Worm (Caenorhabditis elegans): ENCODE results near the gene ZK1307.8.

Gene ZK1307.8

DNA sequence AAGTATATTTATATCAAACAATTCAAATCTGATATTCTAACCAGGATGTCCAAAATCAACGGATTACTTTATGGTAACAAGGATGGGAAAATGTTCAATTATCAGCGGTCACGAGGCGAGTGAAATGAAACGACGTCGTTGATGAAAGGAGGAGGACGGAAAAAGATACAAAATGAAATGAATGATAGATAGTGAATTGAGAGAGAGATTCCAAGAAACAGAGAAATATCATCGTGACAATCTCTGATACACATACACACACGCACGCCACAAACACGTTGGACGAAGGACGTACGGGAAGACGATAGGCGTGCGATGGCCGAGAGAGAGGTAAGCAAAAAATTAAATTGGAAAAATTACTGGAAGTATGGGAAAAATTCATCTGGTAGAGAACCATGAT, 23.3 kb upstream of the ZK1307.8 start (continued):
- TF ChIP-seq ceh-82 (tag; optimal IDR thresholded peaks at IDR 0.05) (no peak), tra-1 (GFP tag; IDR thresholded peaks at IDR 0.05) (0 out of 2 replicates have a peak, but pooled peaks have one; percentile 10), F37D6.2 (tag; optimal IDR thresholded peaks at IDR 0.05) (no peak), dpl-1 (GFP tag; optimal IDR thresholded peaks at IDR 0.05) (peak; percentile 8), nhr-102 (tag; optimal IDR thresholded peaks at IDR 0.05) (peak; percentile 49), hmg-1.1 (GFP tag; IDR thresholded peaks at IDR 0.05) (no peak), lin-38 (GFP tag; IDR thresholded peaks at IDR 0.05) (peak; percentile 20; the same call in 1 of the 2 replicates), Y75B8A.6 (GFP tag; IDR thresholded peaks at IDR 0.05) (no peak), skn-1 (tag; optimal IDR thresholded peaks at IDR 0.05) (no peak)

- TF ChIP-seq dmd-8 (GFP tag; IDR thresholded peaks at IDR 0.05) (no peak), skn-1 (tag; optimal IDR thresholded peaks at IDR 0.05) (no peak), dmd-6 (GFP tag; IDR thresholded peaks at IDR 0.05) (peak; percentile 69), nhr-48 (tag; optimal IDR thresholded peaks at IDR 0.05) (no peak), lin-38 (GFP tag; IDR thresholded peaks at IDR 0.05) (no peak), nhr-42 (GFP tag; IDR thresholded peaks at IDR 0.05) (no peak), nhr-25 (tag; optimal IDR thresholded peaks at IDR 0.05; ENCODE audit: borderline replicate concordance, insufficient read depth) (no peak), zip-11 (GFP tag; IDR thresholded peaks at IDR 0.05) (no peak), hif-1 (tag; optimal IDR thresholded peaks at IDR 0.05) (peak in 1 of 2 experiments; percentile 42), nhr-11 (tag; optimal IDR thresholded peaks at IDR 0.05) (peak; percentile 82), cey-2 (tag; optimal IDR thresholded peaks at IDR 0.05; ENCODE audit: borderline replicate concordance, insufficient read depth) (peak; percentile 35), nhr-10 (tag; optimal IDR thresholded peaks at IDR 0.05) (no peak), lsy-2 (tag; optimal IDR thresholded peaks at IDR 0.05) (peak; percentile 18 to 61), mep-1 (tag; optimal IDR thresholded peaks at IDR 0.05) (peak; percentile 49), nhr-237 (tag; optimal IDR thresholded peaks at IDR 0.05) (no peak), mdl-1 (tag; optimal IDR thresholded peaks at IDR 0.05) (peak; percentile 79 to 83), lir-3 (tag; optimal IDR thresholded peaks at IDR 0.05) (no peak), aha-1 (tag) (peak; percentile 94), ceh-32 (tag; optimal IDR thresholded peaks at IDR 0.05; ENCODE audit: poor library complexity) (no peak), daf-16 (GFP tag; optimal IDR thresholded peaks at IDR 0.05) (peak in 1 of 2 experiments; percentile 83), daf-16 (tag; optimal IDR thresholded peaks at IDR 0.05) (peak; percentile 62), dpl-1 (GFP tag; optimal IDR thresholded peaks at IDR 0.05) (no peak), hlh-11 (tag; optimal IDR thresholded peaks at IDR 0.05) (peak; percentile 77), unc-62 (GFP tag; optimal IDR thresholded peaks at IDR 0.05 in 1 of 2) (peak in 1 of 2 experiments; percentile 54), unc-62 (tag; optimal IDR thresholded peaks at IDR 0.05) (no peak), dve-1 (tag; optimal IDR thresholded peaks at IDR 0.05; ENCODE audit: insufficient read depth) (peak; percentile 79), ceh-82 (tag; optimal IDR thresholded peaks at IDR 0.05) (no peak), hlh-30 (tag; optimal IDR thresholded peaks at IDR 0.05; ENCODE audit: insufficient read depth) (peak; percentile 96), R02D3.7 (tag; optimal IDR thresholded peaks at IDR 0.05) (no peak), mxl-3 (GFP tag; optimal IDR thresholded peaks at IDR 0.05) (peak; percentile 32), hmg-1.1 (GFP tag; IDR thresholded peaks at IDR 0.05) (no peak), gei-8 (GFP tag; optimal IDR thresholded peaks at IDR 0.05) (no peak), T26A8.4 (GFP tag; IDR thresholded peaks at IDR 0.05) (no peak), nhr-28 (tag; optimal IDR thresholded peaks at IDR 0.05) (peak; percentile 66)
Observed at ce11 chrII:9601679-9602078, 22.7 kb upstream of the ZK1307.8 start.

DNA sequence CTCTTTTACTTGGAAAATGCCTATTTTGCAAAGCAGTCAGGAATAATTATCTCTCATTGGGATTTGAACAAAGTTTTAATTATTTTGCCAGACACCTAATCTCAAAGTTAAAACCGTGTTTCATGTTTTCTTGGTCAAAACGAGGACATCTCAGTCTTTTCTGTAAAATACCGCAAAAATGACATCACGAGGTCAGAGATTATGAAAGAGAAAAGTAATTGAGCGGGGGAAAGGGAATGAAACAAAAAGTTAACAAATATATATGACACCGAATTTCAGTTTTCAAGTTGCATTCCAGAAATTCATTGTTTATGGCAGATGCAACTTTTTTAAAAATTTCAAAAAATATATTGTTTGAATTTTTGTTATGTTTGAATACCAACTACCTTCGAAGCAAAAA, 21.8 kb upstream of the ZK1307.8 start:
- TF ChIP-seq mep-1 (tag; optimal IDR thresholded peaks at IDR 0.05) (peak; percentile 4), aha-1 (tag) (peak; percentile 89), mdl-1 (tag; optimal IDR thresholded peaks at IDR 0.05) (no peak), dve-1 (tag; optimal IDR thresholded peaks at IDR 0.05; ENCODE audit: insufficient read depth) (peak; percentile 46)

All from whole organism, L4 larva.